Worm (Caenorhabditis elegans) whole organism, L2 larva: ENCODE results near the gene vab-1.

Source experiments
- unc-62 ChIP-seq: fragments of 150-350 bp; optimal IDR thresholded peaks from 2 replicates; lab custom pipeline; 2014; ENCODE audit warnings: missing biosample characterization, missing genetic modification reagents, missing genetic modification characterization
- zag-1 ChIP-seq: fragments of 150-350 bp; optimal IDR thresholded peaks from 2 replicates; lab custom pipeline; 2014; ENCODE audit warnings: missing biosample characterization, missing genetic modification characterization

DNA sequence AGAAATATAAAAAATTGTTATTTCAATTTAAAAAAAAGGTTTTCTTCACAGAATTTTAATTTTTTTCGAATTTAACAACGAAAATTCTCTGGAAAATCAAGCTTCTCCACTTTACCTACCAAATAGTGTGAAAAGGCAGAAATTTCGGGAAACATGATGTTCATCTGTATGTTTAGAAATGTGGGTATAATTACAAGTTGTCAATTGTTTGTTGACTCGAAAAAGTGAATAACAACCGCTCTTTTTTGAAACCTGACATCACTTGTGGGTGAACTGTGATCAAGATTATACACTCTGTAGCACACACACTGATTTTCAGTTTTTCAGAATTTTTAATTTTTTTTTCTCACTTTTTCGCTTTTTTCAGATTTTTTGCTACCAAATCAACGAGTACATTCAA, 28.0 kb downstream of the vab-1 start:
- TF ChIP-seq unc-62 (no peak), zag-1 (tag; lab: Kevin White, UChicago) (no peak)
